Worm (Caenorhabditis elegans) whole organism, L3 larva: ENCODE results near the gene Y47D3B.4.

ENCODE experiments used
- aly-2 ChIP-seq: fragments of 150-350 bp; optimal IDR thresholded peaks from 2 replicates; lab custom pipeline; 2014; ENCODE audit warnings: missing biosample characterization, missing genetic modification characterization
- ceh-9 ChIP-seq: sonication (generic microtip); optimal IDR thresholded peaks from 2 replicates; lab custom pipeline; 2018; ENCODE audit warnings: missing biosample characterization, missing genetic modification characterization
- egl-27 ChIP-seq: sonication (generic microtip); optimal IDR thresholded peaks from 4 replicates; lab custom pipeline; 2017; ENCODE audit warnings: missing biosample characterization, missing genetic modification reagents, missing genetic modification characterization
- elt-3 ChIP-seq, 3 experiments: fragments of 150-350 bp in 1 of 3; sonication (generic microtip) in 2 of 3; optimal IDR thresholded peaks; 2 replicates in 2 of 3; 4 replicates in 1 of 3; lab custom pipeline; 2014 to 2017; ENCODE audit warnings: missing biosample characterization in 3 of 3, missing genetic modification characterization in 3 of 3
- fkh-2 ChIP-seq: fragments of 150-350 bp; optimal IDR thresholded peaks from 2 replicates; lab custom pipeline; 2014; ENCODE audit warnings: missing biosample characterization, missing genetic modification reagents, missing genetic modification characterization
- lin-39 ChIP-seq: fragments of 150-350 bp; optimal IDR thresholded peaks from 2 replicates; lab custom pipeline; 2018; ENCODE audit warnings: missing biosample characterization, missing genetic modification reagents, missing genetic modification characterization
- mdl-1 ChIP-seq: fragments of 150-350 bp; optimal IDR thresholded peaks from 2 replicates; lab custom pipeline; 2014; ENCODE audit warnings: missing biosample characterization, missing genetic modification characterization
- nhr-11 ChIP-seq: fragments of 150-350 bp; optimal IDR thresholded peaks from 2 replicates; lab custom pipeline; 2014; ENCODE audit warnings: missing biosample characterization, missing genetic modification characterization
- nhr-25 ChIP-seq: sonication (generic microtip); optimal IDR thresholded peaks from 2 replicates; lab custom pipeline; 2017; ENCODE audit warnings: missing biosample characterization, missing genetic modification characterization
- nhr-43 ChIP-seq: sonication (generic microtip); optimal IDR thresholded peaks from 2 replicates; lab custom pipeline; 2016; ENCODE audit warnings: mild to moderate bottlenecking, missing genetic modification characterization, missing compliant biosample characterization; ENCODE audit not compliant: poor library complexity, severe bottlenecking
- nhr-76 ChIP-seq: fragments of 150-350 bp; sonication (generic microtip); optimal IDR thresholded peaks from 5 replicates; lab custom pipeline; 2014; ENCODE audit warnings: missing biosample characterization, missing genetic modification characterization
- unc-62 ChIP-seq: fragments of 150-350 bp; sonication (generic microtip); optimal IDR thresholded peaks from 4 replicates; lab custom pipeline; 2014; ENCODE audit warnings: missing biosample characterization, missing genetic modification reagents, missing genetic modification characterization

DNA sequence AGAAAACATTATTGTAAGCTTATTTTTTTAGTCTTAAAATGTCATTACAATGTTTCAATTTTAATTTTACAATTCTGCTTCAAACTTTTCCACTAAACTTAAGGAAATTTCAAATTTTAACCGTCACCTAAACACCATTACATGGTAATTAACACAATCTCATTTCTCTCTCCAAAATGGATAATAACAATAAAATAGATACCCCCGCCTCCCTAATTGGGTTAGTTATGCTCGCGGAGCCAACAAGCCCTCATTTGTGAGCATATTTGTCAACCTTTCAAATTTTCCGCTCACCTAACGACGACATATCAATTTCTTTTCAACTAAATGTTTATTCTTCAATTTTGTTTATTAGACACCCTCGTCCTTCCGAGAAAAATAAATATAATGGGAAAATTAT lies 46.9 kb upstream of the Y47D3B.4 start:
- TF ChIP-seq nhr-43 (tag; lab: Kevin White, UChicago) (no peak), nhr-25 (tag; lab: Kevin White, UChicago) (no peak), elt-3 (tag; optimal IDR thresholded peaks at IDR 0.05; lab: Kevin White, UChicago) (no peak), fkh-2 (tag; lab: Kevin White, UChicago) (no peak), egl-27 (tag; lab: Kevin White, UChicago) (no peak), aly-2 (no peak), unc-62 (GFP tag; lab: Kevin White, UChicago) (no peak), nhr-76 (tag; lab: Kevin White, UChicago) (no peak), ceh-9 (tag; lab: Kevin White, UChicago) (no peak), nhr-11 (tag; lab: Kevin White, UChicago) (no peak), mdl-1 (tag; lab: Kevin White, UChicago) (no peak), lin-39 (tag; lab: Kevin White, UChicago) (no peak)
